Fruit fly (Drosophila melanogaster) whole organism, embryonic: ENCODE measurements around the gene plum.

Experiments
- Abd-B ChIP-seq: fragments of 200-800 bp; sonication (Bioruptor generic); optimal IDR thresholded peaks from 2 replicates; lab custom pipeline; 2018; ENCODE audit warnings: missing biosample characterization, mild to moderate bottlenecking, missing genetic modification characterization, moderate library complexity
- Ada2b ChIP-seq: fragments of 200-800 bp; sonication (Bioruptor generic); IDR thresholded peaks from 2 replicates; pipeline ENCODE4 v1.3.6; 2022; ENCODE audit warnings: missing biosample characterization, missing genetic modification characterization
- Bdp1 ChIP-seq: fragments of 200-800 bp; sonication (Bioruptor generic); optimal IDR thresholded peaks from 3 replicates; lab custom pipeline; 2016; ENCODE audit warnings: missing biosample characterization, missing genetic modification characterization
- CG11695 ChIP-seq: fragments of 200-800 bp; sonication (Bioruptor generic); IDR thresholded peaks from 3 replicates; pipeline ENCODE4 v1.3.6; 2022; ENCODE audit warnings: missing biosample characterization, missing genetic modification characterization
- CG12236 ChIP-seq: fragments of 200-800 bp; sonication (Bioruptor generic); optimal IDR thresholded peaks from 2 replicates; lab custom pipeline; 2016; ENCODE audit warnings: missing biosample characterization, missing genetic modification characterization
- CG12299 ChIP-seq: fragments of 200-800 bp; sonication (Bioruptor generic); optimal IDR thresholded peaks from 2 replicates; lab custom pipeline; 2018; ENCODE audit warnings: missing biosample characterization, mild to moderate bottlenecking, missing genetic modification characterization
- CG1233 ChIP-seq: fragments of 200-800 bp; sonication (Bioruptor generic); optimal IDR thresholded peaks from 4 replicates; lab custom pipeline; 2018; ENCODE audit warnings: missing biosample characterization, mild to moderate bottlenecking, missing genetic modification characterization
- CG12391 ChIP-seq: fragments of 200-800 bp; sonication (Bioruptor generic); optimal IDR thresholded peaks from 3 replicates; lab custom pipeline; 2018; ENCODE audit warnings: missing biosample characterization, mild to moderate bottlenecking, missing genetic modification characterization, moderate library complexity
- CG13775 ChIP-seq: fragments of 200-800 bp; sonication (Bioruptor generic); optimal IDR thresholded peaks from 3 replicates; lab custom pipeline; 2017; ENCODE audit warnings: missing biosample characterization, mild to moderate bottlenecking, missing genetic modification characterization
- CG14667 ChIP-seq: fragments of 200-800 bp; sonication (Bioruptor generic); IDR thresholded peaks from 2 replicates; pipeline ENCODE4 v1.3.6; 2022; ENCODE audit warnings: missing biosample characterization, missing genetic modification characterization
- CG17186 ChIP-seq: fragments of 200-800 bp; sonication (Bioruptor generic); optimal IDR thresholded peaks from 3 replicates; lab custom pipeline; 2017; ENCODE audit warnings: missing biosample characterization, missing genetic modification reagents, missing genetic modification characterization
- CG1792 ChIP-seq: fragments of 200-800 bp; sonication (Bioruptor generic); optimal IDR thresholded peaks from 2 replicates; lab custom pipeline; 2016; ENCODE audit warnings: missing biosample characterization, missing genetic modification characterization
- CG18599 ChIP-seq: fragments of 200-800 bp; sonication (Bioruptor generic); optimal IDR thresholded peaks from 3 replicates; lab custom pipeline; 2017; ENCODE audit warnings: missing biosample characterization, missing genetic modification characterization, mild to moderate bottlenecking, moderate library complexity, missing genetic modification reagents
- CG2199 ChIP-seq: fragments of 200-800 bp; sonication (Bioruptor generic); IDR thresholded peaks from 3 replicates; pipeline ENCODE4 v1.3.6; 2022; ENCODE audit warnings: missing biosample characterization, missing genetic modification characterization
- CG2678 ChIP-seq: fragments of 200-800 bp; sonication (Bioruptor generic); optimal IDR thresholded peaks from 3 replicates; lab custom pipeline; 2019; ENCODE audit warnings: missing biosample characterization, mild to moderate bottlenecking, missing genetic modification characterization, moderate library complexity
- CG30020 ChIP-seq: fragments of 200-800 bp; optimal IDR thresholded peaks from 2 replicates; lab custom pipeline; 2019; ENCODE audit warnings: missing biosample characterization, mild to moderate bottlenecking, missing genetic modification characterization, moderate library complexity
- CG32772 ChIP-seq: fragments of 200-800 bp; sonication (Bioruptor generic); IDR thresholded peaks from 2 replicates; pipeline ENCODE4 v1.3.6; 2022; ENCODE audit warnings: missing biosample characterization, missing genetic modification characterization
- CG7357 ChIP-seq: fragments of 200-800 bp; sonication (Bioruptor generic); IDR thresholded peaks from 3 replicates; pipeline ENCODE4 v1.3.6; 2022; ENCODE audit warnings: missing biosample characterization, missing genetic modification characterization
- CG8089 ChIP-seq: fragments of 200-800 bp; sonication (Bioruptor generic); optimal IDR thresholded peaks from 3 replicates; lab custom pipeline; 2016; ENCODE audit warnings: missing biosample characterization, missing genetic modification characterization
- CG8359 ChIP-seq: fragments of 200-800 bp; sonication (Bioruptor generic); optimal IDR thresholded peaks from 2 replicates; lab custom pipeline; 2017; ENCODE audit warnings: missing biosample characterization, mild to moderate bottlenecking, missing genetic modification characterization, borderline replicate concordance
- CG9932 ChIP-seq: fragments of 200-800 bp; sonication (Bioruptor generic); IDR thresholded peaks from 2 replicates; pipeline ENCODE4 v1.3.6; 2022; ENCODE audit warnings: missing biosample characterization, missing genetic modification characterization
- D ChIP-seq, 2 experiments: fragments of 200-800 bp in 1 of 2; fragments of >200 bp in 1 of 2; sonication (Bioruptor generic) in 1 of 2; optimal IDR thresholded peaks; 2 replicates in 1 of 2; 3 replicates in 1 of 2; lab custom pipeline; 2017; ENCODE audit warnings: mild to moderate bottlenecking in 1 of 2, missing biosample characterization in 1 of 2, missing genetic modification characterization in 1 of 2, missing genetic modification reagents in 1 of 2
- Dip3 ChIP-seq: fragments of 200-800 bp; sonication (Bioruptor generic); optimal IDR thresholded peaks from 3 replicates; lab custom pipeline; 2016; ENCODE audit warnings: missing biosample characterization, missing genetic modification characterization
- Dref ChIP-seq: fragments of 200-800 bp; sonication (Bioruptor generic); IDR thresholded peaks from 2 replicates; pipeline ENCODE4 v1.3.6; 2022; ENCODE audit warnings: missing biosample characterization, missing genetic modification characterization
- ERR ChIP-seq: fragments of 200-800 bp; sonication (Bioruptor generic); optimal IDR thresholded peaks from 2 replicates; lab custom pipeline; 2016; ENCODE audit warnings: missing biosample characterization, missing genetic modification characterization
- Mad ChIP-seq: fragments of 200-800 bp; sonication (Bioruptor generic); optimal IDR thresholded peaks from 2 replicates; lab custom pipeline; 2016; ENCODE audit warnings: missing biosample characterization, missing genetic modification characterization
- Nf-YA ChIP-seq: fragments of 200-800 bp; sonication (Bioruptor generic); IDR thresholded peaks from 2 replicates; pipeline ENCODE4 v1.3.6; 2022; ENCODE audit warnings: missing biosample characterization, missing genetic modification characterization
- NfI ChIP-seq: fragments of 200-800 bp; sonication (Bioruptor generic); optimal IDR thresholded peaks from 3 replicates; lab custom pipeline; 2018; ENCODE audit warnings: missing biosample characterization, mild to moderate bottlenecking, missing genetic modification characterization, moderate library complexity
- Rx ChIP-seq: fragments of 200-800 bp; sonication (Bioruptor generic); IDR thresholded peaks from 2 replicates; pipeline ENCODE4 v1.3.6; 2022; ENCODE audit warnings: missing biosample characterization, missing genetic modification characterization
- Side ChIP-seq: fragments of 200-800 bp; sonication (Bioruptor generic); optimal IDR thresholded peaks from 2 replicates; lab custom pipeline; 2016; ENCODE audit warnings: missing biosample characterization, missing genetic modification characterization
- Spps ChIP-seq: fragments of 200-800 bp; sonication (Bioruptor generic); optimal IDR thresholded peaks from 2 replicates; lab custom pipeline; 2018; ENCODE audit warnings: missing biosample characterization, mild to moderate bottlenecking, missing genetic modification characterization
- Sry-δ ChIP-seq: fragments of 200-800 bp; sonication (Bioruptor generic); optimal IDR thresholded peaks from 2 replicates; lab custom pipeline; 2016; ENCODE audit warnings: missing biosample characterization, missing genetic modification characterization
- corto ChIP-seq: fragments of 200-800 bp; sonication (Bioruptor generic); optimal IDR thresholded peaks from 2 replicates; lab custom pipeline; 2016; ENCODE audit warnings: missing biosample characterization, mild to moderate bottlenecking, missing genetic modification characterization, moderate library complexity
- dimm ChIP-seq: fragments of 200-800 bp; sonication (Bioruptor generic); IDR thresholded peaks from 2 replicates; pipeline ENCODE4 v1.3.6; 2022; ENCODE audit warnings: missing biosample characterization, missing genetic modification characterization
- dmrt11E ChIP-seq: fragments of 200-800 bp; sonication (Bioruptor generic); optimal IDR thresholded peaks from 3 replicates; lab custom pipeline; 2018; ENCODE audit warnings: missing biosample characterization, mild to moderate bottlenecking, missing genetic modification characterization, moderate library complexity
- en ChIP-seq: fragments of 200-800 bp; sonication (Bioruptor generic); optimal IDR thresholded peaks from 2 replicates; lab custom pipeline; 2016; ENCODE audit warnings: missing biosample characterization, missing genetic modification characterization
- her ChIP-seq: fragments of 200-800 bp; sonication (Bioruptor generic); optimal IDR thresholded peaks from 2 replicates; lab custom pipeline; 2016; ENCODE audit warnings: missing biosample characterization, missing genetic modification characterization
- nerfin-1 ChIP-seq: fragments of 200-800 bp; sonication (Bioruptor generic); optimal IDR thresholded peaks from 3 replicates; lab custom pipeline; 2019; ENCODE audit warnings: missing biosample characterization, mild to moderate bottlenecking, missing genetic modification characterization, moderate library complexity
- nom ChIP-seq: fragments of 200-800 bp; sonication (Bioruptor generic); optimal IDR thresholded peaks from 2 replicates; lab custom pipeline; 2017; ENCODE audit warnings: missing biosample characterization, missing genetic modification characterization, mild to moderate bottlenecking, moderate library complexity, missing genetic modification reagents
- pb ChIP-seq: fragments of 200-800 bp; sonication (Bioruptor generic); optimal IDR thresholded peaks from 3 replicates; lab custom pipeline; 2016; ENCODE audit warnings: missing biosample characterization, missing genetic modification characterization
- peb ChIP-seq: fragments of 200-800 bp; sonication (Bioruptor generic); IDR thresholded peaks from 2 replicates; pipeline ENCODE4 v1.3.6; 2022; ENCODE audit warnings: missing biosample characterization, missing genetic modification characterization
- pita ChIP-seq: fragments of 200-800 bp; sonication (Bioruptor generic); optimal IDR thresholded peaks from 2 replicates; lab custom pipeline; 2017; ENCODE audit warnings: missing biosample characterization, mild to moderate bottlenecking, missing genetic modification characterization
- schlank ChIP-seq: fragments of 200-800 bp; sonication (Bioruptor generic); optimal IDR thresholded peaks from 2 replicates; lab custom pipeline; 2018; ENCODE audit warnings: missing biosample characterization, mild to moderate bottlenecking, missing genetic modification characterization
- ssp ChIP-seq: fragments of 200-800 bp; sonication (Bioruptor generic); IDR thresholded peaks from 2 replicates; pipeline ENCODE4 v1.3.6; 2022; ENCODE audit warnings: missing biosample characterization, missing genetic modification characterization
- tin ChIP-seq: fragments of 200-800 bp; sonication (Bioruptor generic); optimal IDR thresholded peaks from 3 replicates; lab custom pipeline; 2016; ENCODE audit warnings: missing biosample characterization, missing genetic modification characterization
- usp ChIP-seq: fragments of >200 bp; optimal IDR thresholded peaks from 2 replicates; lab custom pipeline; 2017; ENCODE audit warnings: missing biosample characterization, missing genetic modification characterization
- vnd ChIP-seq: fragments of 200-800 bp; sonication (Bioruptor generic); IDR thresholded peaks from 3 replicates; pipeline ENCODE4 v1.3.6; 2022; ENCODE audit warnings: missing biosample characterization, missing genetic modification characterization; ENCODE audit not compliant: partially characterized antibody
- wdn ChIP-seq: fragments of 200-800 bp; sonication (Bioruptor generic); IDR thresholded peaks from 2 replicates; pipeline ENCODE4 v1.3.6; 2022; ENCODE audit warnings: missing biosample characterization, missing genetic modification characterization
- zen ChIP-seq: fragments of 200-800 bp; sonication (Bioruptor generic); optimal IDR thresholded peaks from 3 replicates; lab custom pipeline; 2018; ENCODE audit warnings: missing biosample characterization, mild to moderate bottlenecking, missing genetic modification characterization, moderate library complexity

plum gene

DNA sequence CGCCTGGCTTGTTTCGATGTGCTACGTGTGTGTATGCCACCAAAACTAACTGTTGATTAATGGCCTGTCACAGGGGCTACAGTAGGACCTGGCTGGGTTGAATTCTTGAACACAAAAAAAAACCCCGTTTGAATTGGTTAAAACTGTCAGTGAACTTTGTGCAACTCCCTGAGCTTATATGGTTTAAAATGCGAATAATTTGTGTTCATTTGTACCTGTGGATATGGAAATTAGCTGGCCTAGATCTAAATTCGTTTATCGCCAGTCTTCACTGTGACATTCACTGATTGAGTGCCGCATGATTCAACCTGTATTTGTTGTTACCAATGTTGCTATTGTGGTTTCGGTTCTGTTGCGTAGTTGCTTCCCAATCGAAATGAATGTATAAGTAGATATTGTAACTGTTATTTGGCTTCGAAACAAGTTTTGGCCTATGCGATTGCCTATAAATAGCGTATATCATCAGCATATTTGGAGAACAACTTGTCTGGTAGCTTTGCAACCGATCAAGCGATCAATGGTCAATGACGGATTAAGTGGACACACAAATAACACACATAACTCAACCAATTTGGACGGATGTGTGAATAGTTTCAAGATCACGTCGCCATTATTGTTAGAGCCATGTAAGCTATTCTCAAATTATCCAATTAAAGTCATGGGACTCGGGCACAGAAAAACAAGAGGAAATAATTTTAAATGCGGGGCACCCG lies 22.7 kb upstream of the plum start (continued):
- TF ChIP-seq Nf-YA (GFP tag; lab: Robert Waterston, UW) (no peak), CG14667 (GFP tag; lab: Robert Waterston, UW) (peak; percentile 77), corto (no peak), CG2678 (tag; lab: Kevin White, UChicago) (peak; percentile 84), wdn (GFP tag; lab: Robert Waterston, UW) (peak; percentile 73), CG32772 (GFP tag; lab: Robert Waterston, UW) (peak; percentile 69), ssp (GFP tag; lab: Robert Waterston, UW) (peak; percentile 43; the same call in 1 of the 2 replicates), her (GFP tag; lab: Kevin White, UChicago) (peak; percentile 82), CG2199 (no peak), CG8359 (GFP tag; lab: Kevin White, UChicago) (peak; percentile 7), Sry-δ (GFP tag; lab: Kevin White, UChicago) (peak; percentile 16), CG11695 (GFP tag; lab: Robert Waterston, UW) (peak; percentile 88), CG12236 (GFP tag; lab: Kevin White, UChicago) (no peak), vnd (GFP tag; lab: Robert Waterston, UW) (no peak), Rx (GFP tag; lab: Robert Waterston, UW) (peak; percentile 72), CG8089 (peak; percentile 60), Dip3 (GFP tag; lab: Kevin White, UChicago) (peak; percentile 69), Spps (tag; lab: Kevin White, UChicago) (no peak), peb (GFP tag; lab: Robert Waterston, UW) (peak; percentile 61), usp (GFP tag; lab: Kevin White, UChicago) (no peak), nerfin-1 (tag; lab: Kevin White, UChicago) (peak; percentile 27), CG12391 (tag; lab: Kevin White, UChicago) (peak; percentile 77), pb (peak; percentile 68), CG18599 (GFP tag; lab: Kevin White, UChicago) (peak; percentile 80), Ada2b (GFP tag; lab: Robert Waterston, UW) (peak; percentile 82), dimm (GFP tag; lab: Robert Waterston, UW) (no peak), Side (peak; percentile 64), dmrt11E (peak; percentile 47), pita (GFP tag; lab: Kevin White, UChicago) (no peak), CG17186 (GFP tag; lab: Kevin White, UChicago) (no peak), zen (peak; percentile 40), Abd-B (peak; percentile 55), CG30020 (tag; lab: Kevin White, UChicago) (no peak), NfI (peak; percentile 76), schlank (tag; lab: Kevin White, UChicago) (peak; percentile 66), CG1792 (GFP tag; lab: Kevin White, UChicago) (peak; percentile 33), tin (peak; percentile 73), Bdp1 (GFP tag; lab: Kevin White, UChicago) (peak; percentile 52), en (GFP tag; lab: Kevin White, UChicago) (peak; percentile 58), ERR (GFP tag; lab: Kevin White, UChicago) (peak; percentile 39), CG13775 (GFP tag; lab: Kevin White, UChicago) (peak; percentile 60), Mad (GFP tag; lab: Kevin White, UChicago) (peak; percentile 45), CG1233 (peak; percentile 62), Dref (GFP tag; lab: Robert Waterston, UW) (peak; percentile 13; the same call in 1 of the 2 replicates), CG7357 (GFP tag; lab: Robert Waterston, UW) (peak; percentile 68), CG9932 (peak; percentile 91), nom (no peak), D (optimal IDR thresholded peaks at IDR 0.05; lab: Kevin White, UChicago) (no peak), D (GFP tag; optimal IDR thresholded peaks at IDR 0.05; lab: Kevin White, UChicago) (peak; percentile 53), CG12299 (peak; percentile 58)
